Worm (Caenorhabditis elegans): ENCODE results near the gene Y36E3A.2.

DNA sequence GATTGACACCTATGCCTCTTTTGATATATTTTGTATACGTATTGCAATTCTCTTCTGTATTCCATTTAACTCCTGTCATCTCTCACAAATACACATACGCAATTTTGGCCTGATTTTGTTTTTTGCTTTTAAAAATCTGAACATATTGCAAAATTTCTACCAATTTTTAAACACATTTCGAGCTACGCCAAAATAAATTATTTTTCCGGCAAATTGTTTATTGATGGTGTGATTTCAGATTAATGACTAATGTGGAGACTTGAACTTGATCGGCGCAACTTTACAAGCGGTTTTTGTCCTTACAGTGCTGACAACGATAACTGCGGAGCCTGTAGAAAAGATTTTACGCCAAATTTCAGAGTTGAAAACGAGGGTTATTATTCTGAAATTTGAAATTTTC is 28.7 kb upstream of the Y36E3A.2 start:
- TF ChIP-seq lin-11 (tag; optimal IDR thresholded peaks at IDR 0.05), result no peak
- no peak for TF ChIP-seq skn-1 (tag; optimal IDR thresholded peaks at IDR 0.05)
- TF ChIP-seq lin-13 (GFP tag; optimal IDR thresholded peaks at IDR 0.05), result no peak
- TF ChIP-seq nhr-6 (tag; optimal IDR thresholded peaks at IDR 0.05), result no peak
- no peak for TF ChIP-seq elt-3 (tag; optimal IDR thresholded peaks at IDR 0.05)
- no peak for TF ChIP-seq Y55F3AM.14 (GFP tag; optimal IDR thresholded peaks at IDR 0.05)
- TF ChIP-seq F13H6.1 (tag; optimal IDR thresholded peaks at IDR 0.05), result no peak
- TF ChIP-seq zag-1 (tag; optimal IDR thresholded peaks at IDR 0.05), result no peak
- TF ChIP-seq nhr-11 (tag; optimal IDR thresholded peaks at IDR 0.05), result no peak
- no peak for TF ChIP-seq mab-5 (tag; optimal IDR thresholded peaks at IDR 0.05)

Measured in whole organism, L2 larva.